Worm (Caenorhabditis elegans) whole organism, L1 larva: ENCODE results near the gene dmsr-13.

Source experiments
- C04F5.9 ChIP-seq: sonication (generic microtip); optimal IDR thresholded peaks from 2 replicates; lab custom pipeline; 2016; ENCODE audit warnings: missing genetic modification characterization, missing compliant biosample characterization
- C16A3.4 ChIP-seq: fragments of 150-350 bp; optimal IDR thresholded peaks from 2 replicates; lab custom pipeline; 2014; ENCODE audit warnings: missing biosample characterization, missing genetic modification characterization
- C34B4.2 ChIP-seq: sonication (generic microtip); optimal IDR thresholded peaks from 2 replicates; lab custom pipeline; 2017; ENCODE audit warnings: mild to moderate bottlenecking, missing genetic modification characterization, missing compliant biosample characterization
- F16B12.6 ChIP-seq: fragments of 150-350 bp; optimal IDR thresholded peaks from 2 replicates; lab custom pipeline; 2014; ENCODE audit warnings: missing biosample characterization, missing genetic modification characterization
- ama-1 ChIP-seq: fragments of 150-350 bp; optimal IDR thresholded peaks from 2 replicates; lab custom pipeline; 2014
- ces-1 ChIP-seq: fragments of 150-350 bp; optimal IDR thresholded peaks from 2 replicates; lab custom pipeline; 2014; ENCODE audit warnings: missing biosample characterization, missing genetic modification reagents, missing genetic modification characterization
- dsc-1 ChIP-seq: sonication (generic microtip); optimal IDR thresholded peaks from 2 replicates; lab custom pipeline; 2016; ENCODE audit warnings: mild to moderate bottlenecking, missing genetic modification characterization, missing compliant biosample characterization
- efl-1 ChIP-seq, 4 experiments: fragments of 150-350 bp; optimal IDR thresholded peaks in 3 of 4; peaks in 1 of 4; 1 replicate in 1 of 4; 2 replicates in 3 of 4; lab custom pipeline; 2014; ENCODE audit warnings: missing biosample characterization in 2 of 4, missing genetic modification characterization in 2 of 4, missing genetic modification reagents in 2 of 4
- egl-27 ChIP-seq, 2 experiments: fragments of 150-350 bp in 1 of 2; sonication (generic microtip); optimal IDR thresholded peaks; 3 replicates each; lab custom pipeline; 2017 to 2018; ENCODE audit warnings: missing biosample characterization in 2 of 2, missing genetic modification characterization in 2 of 2, missing genetic modification reagents in 2 of 2
- elt-3 ChIP-seq, 6 experiments: fragments of 150-350 bp in 1 of 6; sonication (generic microtip); optimal IDR thresholded peaks; 2 replicates each; lab custom pipeline; 2017 to 2018; ENCODE audit warnings: missing biosample characterization in 6 of 6, missing genetic modification characterization in 6 of 6, inconsistent platforms in 1 of 6
- ets-5 ChIP-seq: fragments of 200-800 bp; sonication (Bioruptor generic); IDR thresholded peaks from 2 replicates; pipeline ENCODE4 v1.3.6; 2022; ENCODE audit warnings: missing genetic modification characterization, missing compliant biosample characterization
- fkh-10 ChIP-seq: sonication (generic microtip); optimal IDR thresholded peaks from 2 replicates; lab custom pipeline; 2017; ENCODE audit warnings: missing biosample characterization, missing genetic modification reagents, missing genetic modification characterization
- fkh-4 ChIP-seq: sonication (generic microtip); optimal IDR thresholded peaks from 2 replicates; lab custom pipeline; 2016; ENCODE audit warnings: missing compliant biosample characterization, missing genetic modification characterization, borderline replicate concordance
- fkh-8 ChIP-seq: sonication (generic microtip); optimal IDR thresholded peaks from 2 replicates; lab custom pipeline; 2016; ENCODE audit warnings: mild to moderate bottlenecking, missing genetic modification characterization, missing compliant biosample characterization
- fos-1 ChIP-seq: fragments of 150-350 bp; optimal IDR thresholded peaks from 2 replicates; lab custom pipeline; 2014; ENCODE audit warnings: missing biosample characterization, missing genetic modification characterization
- grh-1 ChIP-seq: fragments of 200-800 bp; sonication (Bioruptor generic); IDR thresholded peaks from 2 replicates; pipeline ENCODE4 v1.3.6; 2022; ENCODE audit warnings: missing genetic modification reagents, missing genetic modification characterization, missing compliant biosample characterization
- hlh-17 ChIP-seq: fragments of 200-800 bp; sonication (Bioruptor generic); optimal IDR thresholded peaks from 2 replicates; lab custom pipeline; 2018; ENCODE audit warnings: missing genetic modification characterization, mild to moderate bottlenecking, missing compliant biosample characterization, moderate library complexity, borderline replicate concordance
- hlh-4 ChIP-seq: sonication (generic microtip); optimal IDR thresholded peaks from 2 replicates; lab custom pipeline; 2016; ENCODE audit warnings: mild to moderate bottlenecking, missing genetic modification characterization, missing compliant biosample characterization
- hpl-2 ChIP-seq: fragments of 150-350 bp; optimal IDR thresholded peaks from 2 replicates; lab custom pipeline; 2014; ENCODE audit warnings: missing biosample characterization, missing genetic modification reagents, missing genetic modification characterization
- irx-1 ChIP-seq: sonication (generic microtip); optimal IDR thresholded peaks from 2 replicates; lab custom pipeline; 2016; ENCODE audit warnings: missing genetic modification characterization, missing compliant biosample characterization
- jun-1 ChIP-seq: fragments of 150-350 bp; optimal IDR thresholded peaks from 2 replicates; lab custom pipeline; 2014; ENCODE audit warnings: missing biosample characterization, missing genetic modification reagents, missing genetic modification characterization
- lin-14 ChIP-seq: fragments of 200-800 bp; sonication (Bioruptor generic); optimal IDR thresholded peaks from 2 replicates; lab custom pipeline; 2018; ENCODE audit warnings: mild to moderate bottlenecking, missing genetic modification characterization, moderate library complexity, missing compliant biosample characterization
- lin-15B ChIP-seq: fragments of 150-350 bp; sonication (generic microtip); optimal IDR thresholded peaks from 3 replicates; lab custom pipeline; 2014; ENCODE audit warnings: missing biosample characterization, missing genetic modification characterization
- lin-35 ChIP-seq, 2 experiments: fragments of 150-350 bp; optimal IDR thresholded peaks; 2 replicates each; lab custom pipeline; 2014; ENCODE audit warnings: missing biosample characterization in 2 of 2, missing genetic modification characterization in 2 of 2, missing genetic modification reagents in 2 of 2
- lin-39 ChIP-seq: fragments of 150-350 bp; optimal IDR thresholded peaks from 2 replicates; lab custom pipeline; 2014; ENCODE audit warnings: missing biosample characterization, missing genetic modification reagents, missing genetic modification characterization
- lir-3 ChIP-seq: sonication (generic microtip); optimal IDR thresholded peaks from 2 replicates; lab custom pipeline; 2016; ENCODE audit warnings: mild to moderate bottlenecking, missing genetic modification characterization, moderate library complexity, missing compliant biosample characterization; ENCODE audit not compliant: poor library complexity
- lsy-2 ChIP-seq, 2 experiments: fragments of 150-350 bp; optimal IDR thresholded peaks; 2 replicates each; lab custom pipeline; 2014; ENCODE audit warnings: missing biosample characterization in 2 of 2, missing genetic modification characterization in 2 of 2
- mdl-1 ChIP-seq, 2 experiments: fragments of 150-350 bp; optimal IDR thresholded peaks; 2 replicates each; lab custom pipeline; 2014 to 2017; ENCODE audit warnings: missing biosample characterization in 2 of 2, missing genetic modification characterization in 2 of 2, inconsistent platforms in 1 of 2
- mep-1 ChIP-seq: fragments of 150-350 bp; optimal IDR thresholded peaks from 2 replicates; lab custom pipeline; 2014; ENCODE audit warnings: missing biosample characterization, missing genetic modification characterization
- nhr-11 ChIP-seq: fragments of 150-350 bp; optimal IDR thresholded peaks from 2 replicates; lab custom pipeline; 2014; ENCODE audit warnings: missing biosample characterization, missing genetic modification characterization
- nhr-12 ChIP-seq: sonication (generic microtip); optimal IDR thresholded peaks from 2 replicates; lab custom pipeline; 2017; ENCODE audit warnings: missing biosample characterization, missing genetic modification characterization
- nhr-47 ChIP-seq: sonication (generic microtip); optimal IDR thresholded peaks from 2 replicates; lab custom pipeline; 2016; ENCODE audit warnings: mild to moderate bottlenecking, missing genetic modification characterization, moderate library complexity, missing compliant biosample characterization
- nhr-71 ChIP-seq: sonication (generic microtip); optimal IDR thresholded peaks from 2 replicates; lab custom pipeline; 2016; ENCODE audit warnings: mild to moderate bottlenecking, missing genetic modification characterization, moderate library complexity, missing compliant biosample characterization
- nhr-90 ChIP-seq: sonication (generic microtip); optimal IDR thresholded peaks from 2 replicates; lab custom pipeline; 2016; ENCODE audit warnings: mild to moderate bottlenecking, missing genetic modification characterization, missing compliant biosample characterization; ENCODE audit not compliant: poor library complexity
- rnt-1 ChIP-seq: sonication (generic microtip); optimal IDR thresholded peaks from 2 replicates; lab custom pipeline; 2016; ENCODE audit warnings: mild to moderate bottlenecking, missing genetic modification characterization, moderate library complexity, missing compliant biosample characterization
- snpc-4 ChIP-seq: fragments of 150-350 bp; optimal IDR thresholded peaks from 2 replicates; lab custom pipeline; 2014; ENCODE audit warnings: missing biosample characterization, missing genetic modification characterization
- sup-37 ChIP-seq: fragments of 200-800 bp; sonication (Bioruptor generic); optimal IDR thresholded peaks from 2 replicates; lab custom pipeline; 2018; ENCODE audit warnings: mild to moderate bottlenecking, missing genetic modification characterization, missing compliant biosample characterization
- unc-30 ChIP-seq: sonication (generic microtip); optimal IDR thresholded peaks from 2 replicates; lab custom pipeline; 2017; ENCODE audit warnings: missing biosample characterization, missing genetic modification characterization
- unc-62 ChIP-seq: fragments of 150-350 bp; optimal IDR thresholded peaks from 2 replicates; lab custom pipeline; 2014; ENCODE audit warnings: missing biosample characterization, missing genetic modification reagents, missing genetic modification characterization
- unc-86 ChIP-seq: sonication (generic microtip); optimal IDR thresholded peaks from 2 replicates; lab custom pipeline; 2016; ENCODE audit warnings: missing genetic modification characterization, missing compliant biosample characterization
- unc-98 ChIP-seq: fragments of 200-800 bp; sonication (Bioruptor generic); IDR thresholded peaks from 2 replicates; pipeline ENCODE4 v1.3.6; 2022; ENCODE audit warnings: missing genetic modification characterization, missing compliant biosample characterization
- xbp-1 ChIP-seq: sonication (generic microtip); optimal IDR thresholded peaks from 2 replicates; lab custom pipeline; 2016; ENCODE audit warnings: missing genetic modification characterization, missing compliant biosample characterization
- ztf-11 ChIP-seq, 2 experiments: sonication (generic microtip); optimal IDR thresholded peaks; 2 replicates each; lab custom pipeline; 2016 to 2017; ENCODE audit warnings: missing genetic modification characterization in 2 of 2, missing biosample characterization in 1 of 2, missing compliant biosample characterization in 1 of 2
- ztf-4 ChIP-seq: fragments of 150-350 bp; optimal IDR thresholded peaks from 2 replicates; lab custom pipeline; 2014; ENCODE audit warnings: missing biosample characterization, missing genetic modification characterization

The dmsr-13 gene

ce11 chrV:6778457-6778856 is 41.3 kb downstream of the dmsr-13 start (continued):
- no peak for TF ChIP-seq ztf-11 (tag; optimal IDR thresholded peaks at IDR 0.05; lab: Kevin White, UChicago)
- TF ChIP-seq lin-39 (tag; lab: Kevin White, UChicago) = no peak
- no peak for TF ChIP-seq lsy-2 (tag; optimal IDR thresholded peaks at IDR 0.05; lab: Kevin White, UChicago)
- TF ChIP-seq lin-35 (GFP tag; optimal IDR thresholded peaks at IDR 0.05; lab: Kevin White, UChicago) = no peak
- TF ChIP-seq irx-1 = no peak
- no peak for TF ChIP-seq F16B12.6 (tag; lab: Kevin White, UChicago)
- TF ChIP-seq mep-1 (tag; lab: Kevin White, UChicago) = no peak
- no peak for TF ChIP-seq C34B4.2 (tag; lab: Kevin White, UChicago)
- TF ChIP-seq hpl-2 (GFP tag; lab: Kevin White, UChicago) = no peak
- TF ChIP-seq unc-30 (tag; lab: Kevin White, UChicago) = no peak
- TF ChIP-seq snpc-4 (tag; lab: Kevin White, UChicago) = no peak
- TF ChIP-seq egl-27 (tag; optimal IDR thresholded peaks at IDR 0.05; lab: Kevin White, UChicago) = no peak
- TF ChIP-seq unc-62 (GFP tag; lab: Kevin White, UChicago) = no peak
- TF ChIP-seq nhr-11 (tag; lab: Kevin White, UChicago) = peak; percentile 36
- TF ChIP-seq ces-1 = no peak
- TF ChIP-seq ama-1 (lab: Kevin White, UChicago) = no peak
- TF ChIP-seq nhr-90 (tag; lab: Kevin White, UChicago) = no peak
- TF ChIP-seq, all 84 proteins: peak for 5

- TF ChIP-seq nhr-47 (tag; lab: Kevin White, UChicago) (peak; percentile 30), unc-98 (GFP tag; lab: Robert Waterston, UW) (no peak), fkh-8 (tag; lab: Kevin White, UChicago) (peak; percentile 49), nhr-71 (tag; lab: Kevin White, UChicago) (peak; percentile 17), mdl-1 (tag; optimal IDR thresholded peaks at IDR 0.05; lab: Kevin White, UChicago) (no peak)
These were observed 44.0 kb downstream of the dmsr-13 start, which contains the start of gene srh-28 for ce11 chrV:6775708-6776107. Gene srh-28 (minus strand): TSS chrV:6775808.

ce11 chrV:6773735-6774134 is 46.0 kb downstream of the dmsr-13 start, which contains the start of gene ZC404.16:
Gene ZC404.16 (minus strand): TSS chrV:6773835.
- no peak for TF ChIP-seq nhr-12 (tag; lab: Kevin White, UChicago)
- no peak for TF ChIP-seq lir-3
- no peak for TF ChIP-seq lin-15B (tag; lab: Kevin White, UChicago)
- TF ChIP-seq ets-5 = no peak
- TF ChIP-seq F16B12.6 (tag; lab: Kevin White, UChicago) = no peak
- TF ChIP-seq fkh-10 (GFP tag; lab: Kevin White, UChicago) = no peak

ce11 chrV:6771645-6772044 is 48.1 kb downstream of the dmsr-13 start, which contains the start of gene srh-30:
Gene srh-30 (minus strand): TSS chrV:6771745.
- TF ChIP-seq fos-1 (tag; lab: Kevin White, UChicago) = no peak

ce11 chrV:6769440-6769839 is 50.3 kb downstream of the dmsr-13 start:
- TF ChIP-seq hlh-17 = no peak
- no peak for TF ChIP-seq jun-1 (tag; lab: Kevin White, UChicago)
- TF ChIP-seq lir-3 = no peak
- TF ChIP-seq lsy-2 (tag; optimal IDR thresholded peaks at IDR 0.05; lab: Kevin White, UChicago) = no peak
- no peak for TF ChIP-seq nhr-11 (tag; lab: Kevin White, UChicago)
- peak; percentile 55 for TF ChIP-seq fkh-4 (tag; lab: Kevin White, UChicago)
- TF ChIP-seq F16B12.6 (tag; lab: Kevin White, UChicago) = no peak
- TF ChIP-seq unc-86 (tag; lab: Kevin White, UChicago) = no peak
- no peak for TF ChIP-seq hlh-4
- TF ChIP-seq xbp-1 (tag; lab: Kevin White, UChicago) = no peak
- TF ChIP-seq ztf-4 (tag; lab: Kevin White, UChicago) = no peak
- no peak for TF ChIP-seq unc-62 (GFP tag; lab: Kevin White, UChicago)
- no peak for TF ChIP-seq C04F5.9 (tag; lab: Kevin White, UChicago)
- no peak for TF ChIP-seq grh-1 (GFP tag; lab: Robert Waterston, UW)
- no peak for TF ChIP-seq elt-3 (tag; optimal IDR thresholded peaks at IDR 0.05; lab: Kevin White, UChicago)
- no peak for TF ChIP-seq efl-1 (optimal IDR thresholded peaks at IDR 0.05; lab: Kevin White, UChicago)
- TF ChIP-seq efl-1 (GFP tag; optimal IDR thresholded peaks at IDR 0.05 in 1 of 2; lab: Kevin White, UChicago) = no peak
- TF ChIP-seq dsc-1 (tag; lab: Kevin White, UChicago) = peak; percentile 92
- TF ChIP-seq ztf-11 (tag; optimal IDR thresholded peaks at IDR 0.05; lab: Kevin White, UChicago) = no peak
- TF ChIP-seq C16A3.4 = no peak
- no peak for TF ChIP-seq fkh-10 (GFP tag; lab: Kevin White, UChicago)
- no peak for TF ChIP-seq sup-37 (GFP tag; lab: Kevin White, UChicago)
- peak; percentile 31 for TF ChIP-seq lin-14 (GFP tag; lab: Kevin White, UChicago)
- TF ChIP-seq rnt-1 (tag; lab: Kevin White, UChicago) = peak; percentile 34
